Fruit fly (Drosophila melanogaster) whole organism, embryonic: ENCODE data around the gene Polr1D.

Experiments used
- Antp ChIP-seq: fragments of 200-800 bp; sonication (Bioruptor generic); optimal IDR thresholded peaks from 3 replicates; lab custom pipeline; 2016; ENCODE audit warnings: missing biosample characterization, missing genetic modification characterization
- CG1024 ChIP-seq: fragments of 200-800 bp; sonication (Bioruptor generic); IDR thresholded peaks from 2 replicates; pipeline ENCODE4 v1.3.6; 2022; ENCODE audit warnings: missing biosample characterization, missing genetic modification characterization
- CG10274 ChIP-seq: fragments of 200-800 bp; sonication (Bioruptor generic); optimal IDR thresholded peaks from 3 replicates; lab custom pipeline; 2017; ENCODE audit warnings: missing biosample characterization, mild to moderate bottlenecking, missing genetic modification characterization
- CG10366 ChIP-seq: fragments of 200-800 bp; sonication (Bioruptor generic); IDR thresholded peaks from 2 replicates; pipeline ENCODE4 v1.3.6; 2022; ENCODE audit warnings: missing biosample characterization, missing genetic modification characterization
- CG10431 ChIP-seq: fragments of 200-800 bp; sonication (Bioruptor generic); optimal IDR thresholded peaks from 3 replicates; lab custom pipeline; 2018; ENCODE audit warnings: missing biosample characterization, mild to moderate bottlenecking, missing genetic modification characterization
- CG11398 ChIP-seq: fragments of 200-800 bp; sonication (Bioruptor generic); optimal IDR thresholded peaks from 2 replicates; lab custom pipeline; 2016; ENCODE audit warnings: missing biosample characterization, missing genetic modification characterization
- CG11456 ChIP-seq: fragments of 200-800 bp; sonication (Bioruptor generic); IDR thresholded peaks from 3 replicates; pipeline ENCODE4 v1.3.6; 2022; ENCODE audit warnings: missing biosample characterization, missing genetic modification characterization
- CG11504 ChIP-seq: fragments of 200-800 bp; sonication (Bioruptor generic); optimal IDR thresholded peaks from 3 replicates; lab custom pipeline; 2019; ENCODE audit warnings: missing biosample characterization, mild to moderate bottlenecking, missing genetic modification characterization, moderate library complexity
- CG14860 ChIP-seq: fragments of 200-800 bp; sonication (Bioruptor generic); IDR thresholded peaks from 3 replicates; pipeline ENCODE4 v1.3.6; 2022; ENCODE audit warnings: missing biosample characterization, missing genetic modification characterization; ENCODE audit not compliant: partially characterized antibody
- CG16813 ChIP-seq: fragments of 200-800 bp; sonication (Bioruptor generic); IDR thresholded peaks from 3 replicates; pipeline ENCODE4 v1.3.6; 2022; ENCODE audit warnings: missing biosample characterization, missing genetic modification characterization; ENCODE audit not compliant: partially characterized antibody
- CG18599 ChIP-seq: fragments of 200-800 bp; sonication (Bioruptor generic); optimal IDR thresholded peaks from 3 replicates; lab custom pipeline; 2017; ENCODE audit warnings: missing biosample characterization, missing genetic modification characterization, mild to moderate bottlenecking, moderate library complexity, missing genetic modification reagents
- CG32767 ChIP-seq: fragments of 200-800 bp; sonication (Bioruptor generic); IDR thresholded peaks from 2 replicates; pipeline ENCODE4 v1.3.6; 2022; ENCODE audit warnings: missing biosample characterization, missing genetic modification characterization
- CG34422 ChIP-seq: fragments of 200-800 bp; sonication (Bioruptor generic); IDR thresholded peaks from 3 replicates; pipeline ENCODE4 v1.3.6; 2022; ENCODE audit warnings: missing biosample characterization, missing genetic modification characterization
- CG3726 ChIP-seq: fragments of 200-800 bp; sonication (Bioruptor generic); IDR thresholded peaks from 3 replicates; pipeline ENCODE4, ENCODE4 v1.3.6; 2022; ENCODE audit warnings: missing biosample characterization, missing genetic modification characterization
- CG4360 ChIP-seq: fragments of 200-800 bp; sonication (Bioruptor generic); IDR thresholded peaks from 2 replicates; pipeline ENCODE4 v1.3.6; 2022; ENCODE audit warnings: missing biosample characterization, missing genetic modification characterization
- CG4617 ChIP-seq: fragments of 200-800 bp; sonication (Bioruptor generic); optimal IDR thresholded peaks from 3 replicates; lab custom pipeline; 2016; ENCODE audit warnings: missing biosample characterization, missing genetic modification characterization, borderline replicate concordance
- CG6175 ChIP-seq: fragments of 200-800 bp; sonication (Bioruptor generic); IDR thresholded peaks from 3 replicates; pipeline ENCODE4 v1.3.6; 2022; ENCODE audit warnings: missing biosample characterization, missing genetic modification characterization
- CG6765 ChIP-seq: fragments of 200-800 bp; sonication (Bioruptor generic); optimal IDR thresholded peaks from 3 replicates; lab custom pipeline; 2017; ENCODE audit warnings: missing biosample characterization, mild to moderate bottlenecking, missing genetic modification characterization
- CG7556 ChIP-seq: fragments of 200-800 bp; sonication (Bioruptor generic); optimal IDR thresholded peaks from 2 replicates; lab custom pipeline; 2017; ENCODE audit warnings: missing biosample characterization, mild to moderate bottlenecking, missing genetic modification characterization
- Doc3 ChIP-seq: fragments of 200-800 bp; sonication (Bioruptor generic); IDR thresholded peaks from 3 replicates; pipeline ENCODE4 v1.3.6; 2022; ENCODE audit warnings: missing biosample characterization, missing genetic modification characterization; ENCODE audit not compliant: partially characterized antibody
- Ets97D ChIP-seq: fragments of 200-800 bp; sonication (Bioruptor generic); optimal IDR thresholded peaks from 3 replicates; lab custom pipeline; 2016; ENCODE audit warnings: missing biosample characterization, missing genetic modification characterization
- HLH4C ChIP-seq: fragments of 200-800 bp; sonication (Bioruptor generic); IDR thresholded peaks from 3 replicates; pipeline ENCODE4 v1.3.6; 2022; ENCODE audit warnings: missing biosample characterization, missing genetic modification characterization; ENCODE audit not compliant: partially characterized antibody
- Hand ChIP-seq: fragments of 200-800 bp; sonication (Bioruptor generic); optimal IDR thresholded peaks from 2 replicates; lab custom pipeline; 2017; ENCODE audit warnings: mild to moderate bottlenecking, missing biosample characterization, missing genetic modification reagents, missing genetic modification characterization
- Hr51 ChIP-seq, 2 experiments: fragments of 200-800 bp; sonication (Bioruptor generic); optimal IDR thresholded peaks; 2 replicates in 1 of 2; 3 replicates in 1 of 2; lab custom pipeline; 2016 to 2018; ENCODE audit warnings: missing biosample characterization in 2 of 2, missing genetic modification characterization in 2 of 2, mild to moderate bottlenecking in 1 of 2, moderate library complexity in 1 of 2
- Kr ChIP-seq: fragments of 200-800 bp; sonication (Bioruptor generic); optimal IDR thresholded peaks from 2 replicates; lab custom pipeline; 2017; ENCODE audit warnings: missing biosample characterization, mild to moderate bottlenecking, missing genetic modification characterization
- Mrtf ChIP-seq: fragments of 200-800 bp; sonication (Bioruptor generic); IDR thresholded peaks from 3 replicates; pipeline ENCODE4 v1.3.6; 2022; ENCODE audit warnings: missing biosample characterization, missing genetic modification characterization
- Poxn ChIP-seq: fragments of 200-800 bp; sonication (Bioruptor generic); IDR thresholded peaks from 2 replicates; pipeline ENCODE4 v1.3.6; 2022; ENCODE audit warnings: missing biosample characterization, missing genetic modification characterization
- Ssrp ChIP-seq: fragments of 200-800 bp; sonication (Bioruptor generic); optimal IDR thresholded peaks from 2 replicates; lab custom pipeline; 2018; ENCODE audit warnings: missing biosample characterization, mild to moderate bottlenecking, missing genetic modification characterization, moderate library complexity
- Taf1 ChIP-seq: fragments of 200-800 bp; sonication (Bioruptor generic); IDR thresholded peaks from 2 replicates; pipeline ENCODE4 v1.3.6; 2022; ENCODE audit warnings: missing biosample characterization, missing genetic modification characterization
- Trl ChIP-seq, 3 experiments: fragments of >200 bp in 2 of 3; fragments of 200-800 bp in 1 of 3; sonication (Bioruptor generic) in 1 of 3; optimal IDR thresholded peaks; 2 replicates in 1 of 3; 3 replicates in 2 of 3; lab custom pipeline; 2016 to 2017; ENCODE audit warnings: missing biosample characterization in 1 of 3, missing genetic modification characterization in 1 of 3
- amos ChIP-seq: fragments of 200-800 bp; sonication (Bioruptor generic); IDR thresholded peaks from 2 replicates; pipeline ENCODE4 v1.3.6; 2022; ENCODE audit warnings: missing biosample characterization, missing genetic modification characterization; ENCODE audit not compliant: partially characterized antibody
- bab2 ChIP-seq: fragments of 200-800 bp; sonication (Bioruptor generic); optimal IDR thresholded peaks from 2 replicates; lab custom pipeline; 2016; ENCODE audit warnings: missing biosample characterization, missing genetic modification characterization
- danr ChIP-seq: fragments of 200-800 bp; sonication (Bioruptor generic); IDR thresholded peaks from 2 replicates; pipeline ENCODE4 v1.3.6; 2022; ENCODE audit warnings: missing biosample characterization, missing genetic modification characterization
- dysf ChIP-seq: fragments of 200-800 bp; sonication (Bioruptor generic); IDR thresholded peaks from 3 replicates; pipeline ENCODE4 v1.3.6; 2022; ENCODE audit warnings: missing biosample characterization, missing genetic modification characterization
- ems ChIP-seq: fragments of 200-800 bp; sonication (Bioruptor generic); optimal IDR thresholded peaks from 3 replicates; lab custom pipeline; 2016; ENCODE audit warnings: missing biosample characterization, missing genetic modification characterization
- gce ChIP-seq: fragments of 200-800 bp; sonication (Bioruptor generic); IDR thresholded peaks from 3 replicates; pipeline ENCODE4 v1.3.6; 2022; ENCODE audit warnings: missing biosample characterization, missing genetic modification characterization
- gcm ChIP-seq: fragments of 200-800 bp; sonication (Bioruptor generic); optimal IDR thresholded peaks from 2 replicates; lab custom pipeline; 2019; ENCODE audit warnings: missing biosample characterization, mild to moderate bottlenecking, missing genetic modification characterization, moderate library complexity
- grau ChIP-seq: fragments of 200-800 bp; optimal IDR thresholded peaks from 3 replicates; lab custom pipeline; 2019; ENCODE audit warnings: missing biosample characterization, mild to moderate bottlenecking, missing genetic modification characterization, moderate library complexity
- gsb-n ChIP-seq: fragments of 200-800 bp; sonication (Bioruptor generic); optimal IDR thresholded peaks from 3 replicates; lab custom pipeline; 2018; ENCODE audit warnings: missing biosample characterization, mild to moderate bottlenecking, missing genetic modification characterization
- nau ChIP-seq: fragments of 200-800 bp; sonication (Bioruptor generic); optimal IDR thresholded peaks from 3 replicates; lab custom pipeline; 2017; ENCODE audit warnings: missing biosample characterization, mild to moderate bottlenecking, missing genetic modification characterization, missing genetic modification reagents
- nmo ChIP-seq: fragments of 200-800 bp; sonication (Bioruptor generic); optimal IDR thresholded peaks from 2 replicates; lab custom pipeline; 2018; ENCODE audit warnings: missing biosample characterization, mild to moderate bottlenecking, missing genetic modification characterization, moderate library complexity
- pb ChIP-seq: fragments of 200-800 bp; sonication (Bioruptor generic); optimal IDR thresholded peaks from 3 replicates; lab custom pipeline; 2016; ENCODE audit warnings: missing biosample characterization, missing genetic modification characterization
- pzg ChIP-seq: fragments of 200-800 bp; sonication (Bioruptor generic); optimal IDR thresholded peaks from 3 replicates; lab custom pipeline; 2018; ENCODE audit warnings: missing biosample characterization, mild to moderate bottlenecking, missing genetic modification characterization, moderate library complexity
- sna ChIP-seq: fragments of 200-800 bp; sonication (Bioruptor generic); IDR thresholded peaks from 2 replicates; pipeline ENCODE4 v1.3.6; 2022; ENCODE audit warnings: missing biosample characterization, missing genetic modification characterization; ENCODE audit not compliant: partially characterized antibody
- sug ChIP-seq: fragments of 200-800 bp; optimal IDR thresholded peaks from 2 replicates; lab custom pipeline; 2019; ENCODE audit warnings: missing biosample characterization, mild to moderate bottlenecking, missing genetic modification characterization, moderate library complexity
- tgo ChIP-seq: fragments of 200-800 bp; sonication (Bioruptor generic); IDR thresholded peaks from 3 replicates; pipeline ENCODE4 v1.3.6; 2022; ENCODE audit warnings: missing biosample characterization, missing genetic modification characterization
- tna ChIP-seq: fragments of 200-800 bp; sonication (Bioruptor generic); IDR thresholded peaks from 2 replicates; pipeline ENCODE4 v1.3.6; 2022; ENCODE audit warnings: missing biosample characterization, missing genetic modification characterization; ENCODE audit not compliant: partially characterized antibody
- wdn ChIP-seq: fragments of 200-800 bp; sonication (Bioruptor generic); IDR thresholded peaks from 2 replicates; pipeline ENCODE4 v1.3.6; 2022; ENCODE audit warnings: missing biosample characterization, missing genetic modification characterization
- wek ChIP-seq: fragments of 200-800 bp; sonication (Bioruptor generic); optimal IDR thresholded peaks from 3 replicates; lab custom pipeline; 2018; ENCODE audit warnings: missing biosample characterization, mild to moderate bottlenecking, missing genetic modification characterization, moderate library complexity
- yki ChIP-seq: fragments of >200 bp; optimal IDR thresholded peaks from 3 replicates; lab custom pipeline; 2018

Polr1D gene

DNA sequence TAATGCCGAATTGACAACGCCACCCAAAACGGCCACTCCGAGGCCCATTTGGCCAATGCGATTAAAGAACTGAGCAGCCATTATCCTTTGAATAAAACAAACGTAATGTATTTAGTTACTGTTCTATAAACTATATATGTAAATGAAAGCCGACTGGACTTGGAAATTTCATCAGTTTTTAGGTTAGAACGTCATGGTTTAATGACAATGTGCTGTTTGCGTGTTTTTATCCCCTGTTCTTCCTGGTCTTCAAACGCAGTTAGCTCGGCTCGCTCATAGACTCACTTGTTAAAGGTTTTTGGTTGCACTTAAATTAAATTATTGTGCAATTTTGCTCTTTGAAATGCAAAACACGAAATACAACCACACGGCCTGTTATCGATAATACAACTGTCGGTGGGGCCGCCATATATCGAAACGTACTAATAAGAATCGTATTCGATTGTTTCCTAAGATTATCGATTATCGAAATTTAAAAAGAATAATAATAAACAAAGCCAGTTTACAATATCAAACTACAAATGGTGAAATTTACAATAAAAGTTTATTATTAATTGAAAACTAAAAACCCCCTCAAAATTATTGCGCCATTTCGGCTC is 11.5 kb downstream of the Polr1D start, which contains the start of gene Phb1 (continued):
- no peak for TF ChIP-seq CG1024 (GFP tag; lab: Robert Waterston, UW)
- TF ChIP-seq amos (GFP tag; lab: Robert Waterston, UW): peak; percentile 78; the same call in 1 of the 2 replicates
- TF ChIP-seq nau (GFP tag; lab: Kevin White, UChicago): no peak
- no peak for TF ChIP-seq CG32767 (GFP tag; lab: Robert Waterston, UW)
- TF ChIP-seq HLH4C (GFP tag; lab: Robert Waterston, UW): peak; percentile 98
- TF ChIP-seq nmo (GFP tag; lab: Kevin White, UChicago): no peak
- TF ChIP-seq Antp: no peak
- no peak for TF ChIP-seq CG11504 (tag; lab: Kevin White, UChicago)
- no peak for TF ChIP-seq CG11398 (GFP tag; lab: Kevin White, UChicago)
- TF ChIP-seq pb (GFP tag; lab: Kevin White, UChicago): no peak
- no peak for TF ChIP-seq bab2
- no peak for TF ChIP-seq CG3726 (GFP tag; lab: Robert Waterston, UW)
- TF ChIP-seq CG18599 (GFP tag; lab: Kevin White, UChicago): no peak
- TF ChIP-seq wek (GFP tag; lab: Kevin White, UChicago): no peak
- TF ChIP-seq CG10366 (GFP tag; lab: Robert Waterston, UW): no peak
- TF ChIP-seq ems (GFP tag; lab: Kevin White, UChicago): no peak
- no peak for TF ChIP-seq CG6175 (GFP tag; lab: Robert Waterston, UW)
- TF ChIP-seq CG11456 (GFP tag; lab: Robert Waterston, UW): no peak
- no peak for TF ChIP-seq yki
- TF ChIP-seq sug (tag; lab: Kevin White, UChicago): peak; percentile 85
- TF ChIP-seq Hr51 (GFP tag; optimal IDR thresholded peaks at IDR 0.05; lab: Kevin White, UChicago): no peak
- TF ChIP-seq CG4617 (GFP tag; lab: Kevin White, UChicago): no peak
- no peak for TF ChIP-seq Ets97D (GFP tag; lab: Kevin White, UChicago)
- TF ChIP-seq pzg (GFP tag; lab: Kevin White, UChicago): peak; percentile 45
- TF ChIP-seq dysf (GFP tag; lab: Robert Waterston, UW): no peak
- TF ChIP-seq CG14860 (GFP tag; lab: Robert Waterston, UW): peak; percentile 93
- TF ChIP-seq Ssrp (tag; lab: Kevin White, UChicago): no peak
- TF ChIP-seq gcm: no peak
- TF ChIP-seq tgo (GFP tag; lab: Robert Waterston, UW): no peak
- TF ChIP-seq Mrtf (GFP tag; lab: Robert Waterston, UW): no peak
- no peak for TF ChIP-seq grau (tag; lab: Kevin White, UChicago)
- peak; percentile 69; the same call in 1 of the 3 replicates for TF ChIP-seq CG34422 (GFP tag; lab: Robert Waterston, UW)
- TF ChIP-seq tna (GFP tag; lab: Robert Waterston, UW): peak; percentile 98
- no peak for TF ChIP-seq Trl (optimal IDR thresholded peaks at IDR 0.05; lab: Kevin White, UChicago)
- TF ChIP-seq Trl (GFP tag; optimal IDR thresholded peaks at IDR 0.05; lab: Kevin White, UChicago): no peak
- no peak for TF ChIP-seq CG10274 (GFP tag; lab: Kevin White, UChicago)
- no peak for TF ChIP-seq Hand (GFP tag; lab: Kevin White, UChicago)
- peak; percentile 90 for TF ChIP-seq sna
- no peak for TF ChIP-seq wdn (GFP tag; lab: Robert Waterston, UW)
- TF ChIP-seq CG6765: no peak
- no peak for TF ChIP-seq CG4360 (GFP tag; lab: Robert Waterston, UW)
- TF ChIP-seq gsb-n (tag; lab: Kevin White, UChicago): no peak
- TF ChIP-seq Kr (GFP tag; lab: Kevin White, UChicago): no peak
- TF ChIP-seq danr (GFP tag; lab: Robert Waterston, UW): no peak
- peak; percentile 76 for TF ChIP-seq Doc3 (GFP tag; lab: Robert Waterston, UW)
- TF ChIP-seq gce (GFP tag; lab: Robert Waterston, UW): no peak
- TF ChIP-seq Taf1: no peak
- TF ChIP-seq CG10431 (GFP tag; lab: Kevin White, UChicago): no peak
- TF ChIP-seq CG16813: peak; percentile 84
- TF ChIP-seq Poxn (GFP tag; lab: Robert Waterston, UW): no peak
- no peak for TF ChIP-seq CG7556
